Fruit fly (Drosophila melanogaster): ENCODE data around the gene Slob.
A peak's percentile ranks its signal among the peaks of the same experiment; 100 is the strongest.

Gene Slob

DNA sequence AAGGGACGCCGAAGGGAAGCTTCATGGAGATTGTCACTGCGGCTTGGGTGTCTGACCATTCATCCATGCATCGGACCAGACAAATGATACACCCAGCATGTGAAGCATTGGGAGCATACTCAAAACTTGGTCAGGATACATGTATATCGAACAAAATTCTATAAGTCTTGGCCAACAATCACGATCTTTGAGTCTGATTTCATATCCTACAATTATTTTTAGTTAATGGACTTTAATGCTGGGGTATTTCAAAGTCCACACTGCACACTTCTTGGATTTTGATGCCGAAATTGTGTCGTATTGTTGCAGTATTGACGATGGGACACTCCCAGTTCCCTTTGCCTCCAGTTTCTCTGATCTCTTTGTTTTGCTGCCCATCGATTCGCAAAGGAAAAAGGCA, 55.6 kb downstream of the Slob start:
- TF ChIP-seq CG7045 (GFP tag; optimal IDR thresholded peaks at IDR 0.05) (no peak), pad (GFP tag; optimal IDR thresholded peaks at IDR 0.05) (no peak), kay (GFP tag; ENCODE audit: borderline replicate concordance) (no peak), tj (GFP tag; optimal IDR thresholded peaks at IDR 0.05) (no peak), ovo (GFP tag; optimal IDR thresholded peaks at IDR 0.05) (no peak), cic (GFP tag; optimal IDR thresholded peaks at IDR 0.05) (no peak), Hr96 (GFP tag; optimal IDR thresholded peaks at IDR 0.05) (no peak), toe (GFP tag; optimal IDR thresholded peaks at IDR 0.05) (no peak), CG1620 (GFP tag; optimal IDR thresholded peaks at IDR 0.05) (no peak), Crg-1 (GFP tag; optimal IDR thresholded peaks at IDR 0.05) (no peak), cnc (optimal IDR thresholded peaks at IDR 0.05) (no peak)

dm6 chr2L:7618563-7618962, 56.3 kb downstream of the Slob start:
- TF ChIP-seq Hr96 (GFP tag; optimal IDR thresholded peaks at IDR 0.05), result no peak
- no peak for TF ChIP-seq CG1620 (GFP tag; optimal IDR thresholded peaks at IDR 0.05)

DNA sequence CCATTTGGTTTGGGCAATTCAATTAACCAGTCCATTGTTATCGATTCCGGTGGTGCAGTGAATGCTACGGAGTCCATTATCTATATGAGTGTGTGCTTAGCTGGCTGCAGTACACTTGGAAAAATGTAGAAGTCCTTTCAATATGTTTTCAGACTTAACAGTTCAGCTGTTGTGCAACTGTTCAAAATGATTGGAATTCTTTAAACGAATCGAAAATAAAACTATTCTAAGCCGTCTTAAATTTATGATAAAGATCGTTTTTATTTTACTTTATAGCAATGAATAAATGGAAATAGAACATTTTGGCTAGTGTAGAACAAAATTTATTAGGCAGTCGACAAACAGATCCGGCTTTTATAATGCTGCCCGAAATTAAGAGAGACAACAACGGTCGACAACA, 58.0 kb downstream of the Slob start:
- TF ChIP-seq CG14711 (tag; optimal IDR thresholded peaks at IDR 0.05) (no peak), pad (GFP tag; optimal IDR thresholded peaks at IDR 0.05) (no peak), cic (GFP tag; optimal IDR thresholded peaks at IDR 0.05) (no peak), Hr96 (GFP tag; optimal IDR thresholded peaks at IDR 0.05) (no peak)

- TF ChIP-seq bab1 (GFP tag; optimal IDR thresholded peaks at IDR 0.05) (no peak), pad (GFP tag; optimal IDR thresholded peaks at IDR 0.05) (no peak), CG7045 (GFP tag; optimal IDR thresholded peaks at IDR 0.05) (no peak), CG11617 (GFP tag; optimal IDR thresholded peaks at IDR 0.05) (no peak), ovo (GFP tag; optimal IDR thresholded peaks at IDR 0.05) (no peak), CG7101 (tag; optimal IDR thresholded peaks at IDR 0.05) (no peak), CG12768 (GFP tag; optimal IDR thresholded peaks at IDR 0.05) (no peak), cic (GFP tag; optimal IDR thresholded peaks at IDR 0.05) (no peak), Mnt (GFP tag; optimal IDR thresholded peaks at IDR 0.05) (no peak), Crg-1 (GFP tag; optimal IDR thresholded peaks at IDR 0.05) (no peak), Clk (GFP tag; optimal IDR thresholded peaks at IDR 0.05) (no peak), Hr96 (GFP tag; optimal IDR thresholded peaks at IDR 0.05) (no peak), tj (GFP tag; optimal IDR thresholded peaks at IDR 0.05) (no peak), CG14711 (tag; optimal IDR thresholded peaks at IDR 0.05) (no peak), kay (GFP tag; ENCODE audit: borderline replicate concordance) (no peak), cnc (optimal IDR thresholded peaks at IDR 0.05) (no peak), CG5204 (GFP tag; optimal IDR thresholded peaks at IDR 0.05) (no peak), CG1620 (GFP tag; optimal IDR thresholded peaks at IDR 0.05) (no peak)
Measured at dm6 chr2L:7612233-7612632, 62.6 kb downstream of the Slob start.

DNA sequence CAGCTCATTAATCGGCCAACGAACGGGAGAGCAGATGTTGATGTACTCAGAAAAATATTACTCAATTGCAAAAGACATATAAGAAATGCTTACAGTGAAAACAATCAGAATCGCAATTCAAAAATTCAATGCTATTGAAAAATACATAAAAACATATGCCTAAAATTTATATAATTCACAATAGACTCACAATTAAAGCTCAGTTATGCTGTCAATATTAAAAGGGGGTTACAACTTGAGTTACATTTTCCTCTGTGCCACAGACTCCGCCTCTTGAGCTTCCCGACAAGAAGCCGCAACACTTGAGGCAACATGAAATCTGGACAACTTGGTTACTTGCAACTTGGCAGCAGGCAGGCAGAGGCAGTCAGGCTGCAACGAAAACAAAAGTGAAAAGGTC, 63.3 kb downstream of the Slob start:
- TF ChIP-seq Clk (GFP tag; optimal IDR thresholded peaks at IDR 0.05) (no peak), ovo (GFP tag; optimal IDR thresholded peaks at IDR 0.05) (no peak), CG7045 (GFP tag; optimal IDR thresholded peaks at IDR 0.05) (no peak), toe (GFP tag; optimal IDR thresholded peaks at IDR 0.05) (no peak), cic (GFP tag; optimal IDR thresholded peaks at IDR 0.05) (no peak), CG12768 (GFP tag; optimal IDR thresholded peaks at IDR 0.05) (no peak), tj (GFP tag; optimal IDR thresholded peaks at IDR 0.05) (no peak)

DNA sequence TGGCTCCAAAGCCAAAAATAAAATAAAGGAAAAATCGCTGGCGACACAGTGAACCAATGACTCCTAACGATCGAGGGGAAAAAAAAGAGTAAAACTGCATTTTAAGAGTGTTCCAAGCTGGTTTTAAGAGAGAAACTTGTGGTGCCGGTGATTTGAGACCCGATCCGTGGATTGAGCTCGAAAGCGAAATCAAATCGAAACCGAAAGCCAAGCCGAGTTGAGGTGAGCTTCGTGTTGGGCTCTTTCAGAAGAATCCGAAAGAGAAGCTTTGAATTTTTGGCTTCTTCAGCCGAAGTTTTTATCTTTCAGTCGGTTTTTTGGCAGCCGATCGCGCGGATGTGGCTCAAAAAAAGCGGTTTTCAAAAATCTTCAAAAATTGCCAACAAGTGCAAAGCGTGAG, 66.8 kb downstream of the Slob start, which contains the start of gene CG6739:
Gene CG6739 (plus strand): TSS at position 307 of the 400 bp plus-strand sequence.
- TF ChIP-seq cic (GFP tag; optimal IDR thresholded peaks at IDR 0.05) (no peak), CG7045 (GFP tag; optimal IDR thresholded peaks at IDR 0.05) (no peak)

DNA sequence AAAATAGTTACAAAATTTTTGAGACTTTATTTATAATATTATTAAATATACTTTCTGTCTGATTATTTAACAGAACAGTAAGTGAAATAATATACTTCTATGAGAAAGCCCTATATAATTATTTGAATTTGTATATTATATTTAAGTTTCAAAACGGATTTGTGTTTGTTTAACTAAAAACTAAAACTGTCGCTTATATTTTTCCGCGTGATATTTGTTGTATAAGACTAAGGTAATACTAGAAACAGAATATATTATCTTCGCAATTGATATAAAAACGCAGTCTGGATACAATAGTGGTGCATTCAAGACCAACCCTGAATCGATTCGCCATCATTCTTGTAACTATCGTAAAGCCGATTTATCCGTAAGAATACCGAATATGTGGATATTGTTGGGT, 69.6 kb downstream of the Slob start, which contains the start of gene Cyp4d21:
Gene Cyp4d21 (plus strand): TSS at position 301 of the 400 bp plus-strand sequence.
- no peak for TF ChIP-seq CG5204 (GFP tag; optimal IDR thresholded peaks at IDR 0.05)
- TF ChIP-seq cnc (optimal IDR thresholded peaks at IDR 0.05), result no peak
- no peak for TF ChIP-seq kay (GFP tag; ENCODE audit: borderline replicate concordance)
- TF ChIP-seq CG7045 (GFP tag; optimal IDR thresholded peaks at IDR 0.05), result no peak
- TF ChIP-seq CG11617 (GFP tag; optimal IDR thresholded peaks at IDR 0.05), result no peak
- TF ChIP-seq tj (GFP tag; optimal IDR thresholded peaks at IDR 0.05), result no peak
- no peak for TF ChIP-seq toe (GFP tag; optimal IDR thresholded peaks at IDR 0.05)
- TF ChIP-seq cic (GFP tag; optimal IDR thresholded peaks at IDR 0.05), result no peak
- no peak for TF ChIP-seq Crg-1 (GFP tag; optimal IDR thresholded peaks at IDR 0.05)
- TF ChIP-seq bab1 (GFP tag; optimal IDR thresholded peaks at IDR 0.05), result no peak
- TF ChIP-seq pad (GFP tag; optimal IDR thresholded peaks at IDR 0.05), result no peak
- TF ChIP-seq Hr96 (GFP tag; optimal IDR thresholded peaks at IDR 0.05), result no peak
- TF ChIP-seq ovo (GFP tag; optimal IDR thresholded peaks at IDR 0.05), result no peak

- peak; percentile 17 for TF ChIP-seq CG5204 (GFP tag; optimal IDR thresholded peaks at IDR 0.05)
- TF ChIP-seq CG14711 (tag; optimal IDR thresholded peaks at IDR 0.05), result no peak
- peak; percentile 10 for TF ChIP-seq CG7045 (GFP tag; optimal IDR thresholded peaks at IDR 0.05)
Measured at dm6 chr2L:7601875-7602274, 73.0 kb downstream of the Slob start.

Data from whole organism, adult.